Worm (Caenorhabditis elegans) whole organism, L4 larva: Measurements from ENCODE around the gene F32D1.3.

Experiments used
- T26A8.4 ChIP-seq: fragments of 200-800 bp; sonication (Bioruptor generic); IDR thresholded peaks from 2 replicates; pipeline ENCODE4 v1.3.6; 2022; ENCODE audit warnings: missing genetic modification characterization, missing compliant biosample characterization
- Y48G9A.11 ChIP-seq: fragments of 200-800 bp; sonication (Bioruptor generic); IDR thresholded peaks from 2 replicates; pipeline ENCODE4 v1.3.6; 2022; ENCODE audit warnings: missing genetic modification reagents, missing genetic modification characterization, missing compliant biosample characterization
- aly-2 ChIP-seq: sonication (generic microtip); optimal IDR thresholded peaks from 2 replicates; lab custom pipeline; 2018; ENCODE audit warnings: missing biosample characterization, missing genetic modification characterization
- ceh-20 ChIP-seq: fragments of 200-800 bp; sonication (Bioruptor generic); IDR thresholded peaks from 2 replicates; pipeline ENCODE4 v1.3.6; 2022; ENCODE audit warnings: missing genetic modification reagents, missing genetic modification characterization, missing compliant biosample characterization
- daf-8 ChIP-seq: fragments of 200-800 bp; sonication (Bioruptor generic); IDR thresholded peaks from 2 replicates; pipeline ENCODE4 v1.3.6; 2022; ENCODE audit warnings: missing genetic modification characterization, missing compliant biosample characterization
- egl-27 ChIP-seq: sonication (generic microtip); optimal IDR thresholded peaks from 3 replicates; lab custom pipeline; 2017; ENCODE audit warnings: missing biosample characterization, missing genetic modification reagents, missing genetic modification characterization
- gei-8 ChIP-seq: fragments of 200-800 bp; sonication (Bioruptor generic); optimal IDR thresholded peaks from 2 replicates; lab custom pipeline; 2018; ENCODE audit warnings: mild to moderate bottlenecking, missing genetic modification characterization, missing compliant biosample characterization
- hlh-11 ChIP-seq: fragments of 200-800 bp; sonication (Bioruptor generic); optimal IDR thresholded peaks from 2 replicates; lab custom pipeline; 2018; ENCODE audit warnings: mild to moderate bottlenecking, missing genetic modification characterization, missing compliant biosample characterization
- hmg-1.1 ChIP-seq: fragments of 200-800 bp; sonication (Bioruptor generic); IDR thresholded peaks from 2 replicates; pipeline ENCODE4 v1.3.6; 2022; ENCODE audit warnings: missing genetic modification reagents, missing genetic modification characterization, missing compliant biosample characterization
- lin-13 ChIP-seq: fragments of 150-350 bp; optimal IDR thresholded peaks from 2 replicates; lab custom pipeline; 2014; ENCODE audit warnings: missing biosample characterization, missing genetic modification reagents, missing genetic modification characterization
- lin-39 ChIP-seq: fragments of 150-350 bp; optimal IDR thresholded peaks from 2 replicates; lab custom pipeline; 2014; ENCODE audit warnings: missing biosample characterization, missing genetic modification reagents, missing genetic modification characterization
- nhr-28 ChIP-seq: fragments of 150-350 bp; optimal IDR thresholded peaks from 2 replicates; lab custom pipeline; 2014; ENCODE audit warnings: missing biosample characterization, missing genetic modification characterization
- pha-4 ChIP-seq, 2 experiments: fragments of 150-350 bp in 1 of 2; fragments of 200-800 bp in 1 of 2; sonication (Bioruptor generic) in 1 of 2; IDR thresholded peaks in 1 of 2; optimal IDR thresholded peaks in 1 of 2; 2 replicates each; pipeline versions ENCODE4 v1.3.6 to Lab custom; 2014 to 2022; ENCODE audit warnings: missing genetic modification characterization in 2 of 2, missing genetic modification reagents in 2 of 2, missing biosample characterization in 1 of 2, missing compliant biosample characterization in 1 of 2
- pqm-1 ChIP-seq: sonication (generic microtip); optimal IDR thresholded peaks from 2 replicates; lab custom pipeline; 2017; ENCODE audit warnings: missing biosample characterization, missing genetic modification characterization

DNA sequence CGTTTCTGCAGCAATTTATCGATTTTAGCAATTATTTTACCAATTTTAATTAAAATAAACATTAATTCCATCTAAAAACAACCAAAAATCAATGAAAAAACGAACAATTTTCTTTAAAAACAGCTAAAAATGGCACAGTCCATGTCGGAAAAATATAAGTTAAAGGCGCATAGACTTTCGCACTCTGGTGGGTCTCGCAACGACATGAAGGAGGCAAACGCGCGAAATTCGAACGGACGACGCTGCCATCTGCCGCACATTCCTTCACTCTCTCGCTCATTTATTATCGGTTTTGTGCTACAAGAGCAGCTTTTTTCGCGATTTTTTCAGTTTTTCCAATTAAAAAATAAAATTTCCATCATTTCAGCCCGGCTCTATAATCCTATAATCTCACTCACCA lies 14.6 kb downstream of the F32D1.3 start, which contains the start of gene mcm-7:
- TF ChIP-seq pqm-1 (tag; lab: Kevin White, UChicago) (no peak), daf-8 (no peak), hmg-1.1 (GFP tag; lab: Robert Waterston, UW) (peak; percentile 39; the same call in 1 of the 2 replicates), aly-2 (tag; lab: Kevin White, UChicago) (no peak), Y48G9A.11 (no peak), nhr-28 (peak; percentile 23), pha-4 (GFP tag; IDR thresholded peaks at IDR 0.05; lab: Robert Waterston, UW) (no peak), pha-4 (tag; optimal IDR thresholded peaks at IDR 0.05; lab: Kevin White, UChicago) (no peak), gei-8 (GFP tag; lab: Kevin White, UChicago) (no peak), T26A8.4 (GFP tag; lab: Robert Waterston, UW) (no peak), lin-39 (tag; lab: Kevin White, UChicago) (no peak), lin-13 (GFP tag; lab: Kevin White, UChicago) (peak; percentile 33), egl-27 (tag; lab: Kevin White, UChicago) (no peak), hlh-11 (tag; lab: Kevin White, UChicago) (peak; percentile 42), ceh-20 (no peak)
